Fruit fly (Drosophila melanogaster) whole organism, embryonic: ENCODE results near the gene Tsc1.

Experiments
- Abd-B ChIP-seq: fragments of 200-800 bp; sonication (Bioruptor generic); optimal IDR thresholded peaks from 2 replicates; lab custom pipeline; 2018; ENCODE audit warnings: missing biosample characterization, mild to moderate bottlenecking, missing genetic modification characterization, moderate library complexity
- Antp ChIP-seq: fragments of 200-800 bp; sonication (Bioruptor generic); optimal IDR thresholded peaks from 3 replicates; lab custom pipeline; 2016; ENCODE audit warnings: missing biosample characterization, missing genetic modification characterization
- Asciz ChIP-seq: fragments of 200-800 bp; sonication (Bioruptor generic); optimal IDR thresholded peaks from 2 replicates; lab custom pipeline; 2017; ENCODE audit warnings: missing biosample characterization, mild to moderate bottlenecking, missing genetic modification characterization, missing genetic modification reagents
- CG12071 ChIP-seq: fragments of 200-800 bp; sonication (Bioruptor generic); optimal IDR thresholded peaks from 3 replicates; lab custom pipeline; 2018; ENCODE audit warnings: missing biosample characterization, mild to moderate bottlenecking, missing genetic modification characterization
- CG12659 ChIP-seq: fragments of 200-800 bp; sonication (Bioruptor generic); optimal IDR thresholded peaks from 3 replicates; lab custom pipeline; 2017; ENCODE audit warnings: mild to moderate bottlenecking, missing biosample characterization, missing genetic modification reagents, missing genetic modification characterization
- CG14050 ChIP-seq: fragments of 200-800 bp; sonication (Bioruptor generic); IDR thresholded peaks from 3 replicates; pipeline ENCODE4 v1.3.6; 2022; ENCODE audit warnings: missing biosample characterization, missing genetic modification characterization
- CG15269 ChIP-seq: fragments of 200-800 bp; sonication (Bioruptor generic); optimal IDR thresholded peaks from 2 replicates; lab custom pipeline; 2018; ENCODE audit warnings: missing biosample characterization, mild to moderate bottlenecking, missing genetic modification characterization, moderate library complexity
- CG1603 ChIP-seq: fragments of 200-800 bp; sonication (Bioruptor generic); optimal IDR thresholded peaks from 2 replicates; lab custom pipeline; 2019; ENCODE audit warnings: missing biosample characterization, mild to moderate bottlenecking, missing genetic modification characterization, moderate library complexity
- CG17912 ChIP-seq: fragments of 200-800 bp; sonication (Bioruptor generic); optimal IDR thresholded peaks from 2 replicates; lab custom pipeline; 2018; ENCODE audit warnings: missing biosample characterization, mild to moderate bottlenecking, missing genetic modification characterization
- CG34376 ChIP-seq: fragments of 200-800 bp; sonication (Bioruptor generic); optimal IDR thresholded peaks from 2 replicates; lab custom pipeline; 2018; ENCODE audit warnings: missing biosample characterization, mild to moderate bottlenecking, missing genetic modification characterization
- CG4404 ChIP-seq: fragments of 200-800 bp; sonication (Bioruptor generic); IDR thresholded peaks from 2 replicates; pipeline ENCODE4 v1.3.6; 2022; ENCODE audit warnings: missing biosample characterization, missing genetic modification characterization
- CG4424 ChIP-seq: fragments of 200-800 bp; sonication (Bioruptor generic); optimal IDR thresholded peaks from 3 replicates; lab custom pipeline; 2016; ENCODE audit warnings: missing biosample characterization, missing genetic modification characterization
- CG4854 ChIP-seq: fragments of 200-800 bp; sonication (Bioruptor generic); optimal IDR thresholded peaks from 2 replicates; lab custom pipeline; 2016; ENCODE audit warnings: missing biosample characterization, missing genetic modification characterization, inconsistent platforms
- CG7556 ChIP-seq: fragments of 200-800 bp; sonication (Bioruptor generic); optimal IDR thresholded peaks from 2 replicates; lab custom pipeline; 2017; ENCODE audit warnings: missing biosample characterization, mild to moderate bottlenecking, missing genetic modification characterization
- CG7745 ChIP-seq: fragments of 200-800 bp; sonication (Bioruptor generic); optimal IDR thresholded peaks from 2 replicates; lab custom pipeline; 2018; ENCODE audit warnings: missing biosample characterization, mild to moderate bottlenecking, missing genetic modification characterization, moderate library complexity
- CG8765 ChIP-seq: fragments of 200-800 bp; sonication (Bioruptor generic); IDR thresholded peaks from 2 replicates; pipeline ENCODE4 v1.3.6; 2022; ENCODE audit warnings: missing biosample characterization, missing genetic modification characterization
- CTCF ChIP-seq: fragments of 200-800 bp; sonication (Bioruptor generic); optimal IDR thresholded peaks from 2 replicates; lab custom pipeline; 2017; ENCODE audit warnings: missing biosample characterization, mild to moderate bottlenecking, missing genetic modification characterization, moderate library complexity
- Camta ChIP-seq: fragments of 200-800 bp; sonication (Bioruptor generic); optimal IDR thresholded peaks from 2 replicates; lab custom pipeline; 2016; ENCODE audit warnings: missing biosample characterization, missing genetic modification characterization
- D19A ChIP-seq: fragments of 200-800 bp; optimal IDR thresholded peaks from 3 replicates; lab custom pipeline; 2019; ENCODE audit warnings: missing biosample characterization, mild to moderate bottlenecking, missing genetic modification characterization, moderate library complexity
- D19B ChIP-seq: fragments of 200-800 bp; sonication (Bioruptor generic); optimal IDR thresholded peaks from 2 replicates; lab custom pipeline; 2017; ENCODE audit warnings: missing biosample characterization, mild to moderate bottlenecking, missing genetic modification characterization
- Dll ChIP-seq: fragments of 200-800 bp; sonication (Bioruptor generic); IDR thresholded peaks from 4 replicates; pipeline ENCODE4 v1.3.6; 2022; ENCODE audit warnings: missing biosample characterization, missing genetic modification characterization; ENCODE audit not compliant: partially characterized antibody
- Eip74EF ChIP-seq, 2 experiments: fragments of 200-800 bp in 1 of 2; fragments of >200 bp in 1 of 2; sonication (Bioruptor generic) in 1 of 2; optimal IDR thresholded peaks; 2 replicates each; lab custom pipeline; 2017 to 2019; ENCODE audit warnings: missing biosample characterization in 2 of 2, missing genetic modification characterization in 2 of 2, mild to moderate bottlenecking in 1 of 2, moderate library complexity in 1 of 2
- GATAe ChIP-seq: fragments of 200-800 bp; sonication (Bioruptor generic); conservative IDR thresholded peaks from 2 replicates; pipeline ENCODE4 v1.3.6; 2022; ENCODE audit warnings: missing biosample characterization, missing genetic modification characterization
- Oli ChIP-seq: fragments of 200-800 bp; sonication (Bioruptor generic); optimal IDR thresholded peaks from 2 replicates; lab custom pipeline; 2018; ENCODE audit warnings: missing biosample characterization, mild to moderate bottlenecking, missing genetic modification characterization, moderate library complexity
- PHDP ChIP-seq: fragments of 200-800 bp; sonication (Bioruptor generic); optimal IDR thresholded peaks from 3 replicates; lab custom pipeline; 2018; ENCODE audit warnings: missing biosample characterization, mild to moderate bottlenecking, missing genetic modification characterization, moderate library complexity
- Side ChIP-seq: fragments of 200-800 bp; sonication (Bioruptor generic); optimal IDR thresholded peaks from 2 replicates; lab custom pipeline; 2016; ENCODE audit warnings: missing biosample characterization, missing genetic modification characterization
- Taf1 ChIP-seq: fragments of 200-800 bp; sonication (Bioruptor generic); IDR thresholded peaks from 2 replicates; pipeline ENCODE4 v1.3.6; 2022; ENCODE audit warnings: missing biosample characterization, missing genetic modification characterization
- btn ChIP-seq: fragments of 200-800 bp; sonication (Bioruptor generic); optimal IDR thresholded peaks from 2 replicates; lab custom pipeline; 2016; ENCODE audit warnings: missing biosample characterization, missing genetic modification characterization
- croc ChIP-seq: fragments of 200-800 bp; sonication (Bioruptor generic); conservative IDR thresholded peaks from 3 replicates; pipeline ENCODE4 v1.3.6; 2022; ENCODE audit warnings: missing biosample characterization, missing genetic modification characterization
- cwo ChIP-seq: fragments of 200-800 bp; sonication (Bioruptor generic); optimal IDR thresholded peaks from 3 replicates; lab custom pipeline; 2017; ENCODE audit warnings: missing biosample characterization, missing genetic modification characterization, mild to moderate bottlenecking, moderate library complexity, missing genetic modification reagents
- dan ChIP-seq: fragments of 200-800 bp; sonication (Bioruptor generic); IDR thresholded peaks from 2 replicates; pipeline ENCODE4 v1.3.6; 2022; ENCODE audit warnings: missing biosample characterization, missing genetic modification characterization
- dpn ChIP-seq, 2 experiments: fragments of 200-800 bp; sonication (Bioruptor generic); optimal IDR thresholded peaks; 3 replicates each; lab custom pipeline; 2016; ENCODE audit warnings: missing biosample characterization in 2 of 2, missing genetic modification characterization in 2 of 2
- dysf ChIP-seq: fragments of 200-800 bp; sonication (Bioruptor generic); IDR thresholded peaks from 3 replicates; pipeline ENCODE4 v1.3.6; 2022; ENCODE audit warnings: missing biosample characterization, missing genetic modification characterization
- exex ChIP-seq: fragments of 200-800 bp; sonication (Bioruptor generic); optimal IDR thresholded peaks from 4 replicates; lab custom pipeline; 2018; ENCODE audit warnings: missing biosample characterization, mild to moderate bottlenecking, missing genetic modification characterization, moderate library complexity
- fd96Cb ChIP-seq: fragments of 200-800 bp; sonication (Bioruptor generic); optimal IDR thresholded peaks from 2 replicates; lab custom pipeline; 2018; ENCODE audit warnings: missing biosample characterization, mild to moderate bottlenecking, missing genetic modification characterization, moderate library complexity
- gem ChIP-seq: fragments of 200-800 bp; sonication (Bioruptor generic); optimal IDR thresholded peaks from 2 replicates; lab custom pipeline; 2019; ENCODE audit warnings: missing biosample characterization, mild to moderate bottlenecking, missing genetic modification characterization, moderate library complexity
- hth ChIP-seq: fragments of >200 bp; optimal IDR thresholded peaks from 2 replicates; lab custom pipeline; 2017; ENCODE audit warnings: inconsistent platforms
- klu ChIP-seq: fragments of 200-800 bp; sonication (Bioruptor generic); IDR thresholded peaks from 2 replicates; pipeline ENCODE4 v1.3.6; 2022; ENCODE audit warnings: missing biosample characterization, missing genetic modification characterization
- mirr ChIP-seq: fragments of 200-800 bp; sonication (Bioruptor generic); optimal IDR thresholded peaks from 3 replicates; lab custom pipeline; 2018; ENCODE audit warnings: missing biosample characterization, mild to moderate bottlenecking, missing genetic modification characterization
- nmo ChIP-seq: fragments of 200-800 bp; sonication (Bioruptor generic); optimal IDR thresholded peaks from 2 replicates; lab custom pipeline; 2018; ENCODE audit warnings: missing biosample characterization, mild to moderate bottlenecking, missing genetic modification characterization, moderate library complexity
- p53 ChIP-seq: fragments of 200-800 bp; sonication (Bioruptor generic); optimal IDR thresholded peaks from 2 replicates; lab custom pipeline; 2016; ENCODE audit warnings: missing biosample characterization, missing genetic modification characterization
- pan ChIP-seq, 4 experiments: fragments of >200 bp in 3 of 4; fragments of 200-800 bp in 1 of 4; sonication (Bioruptor generic) in 1 of 4; optimal IDR thresholded peaks in 3 of 4; IDR thresholded peaks in 1 of 4; 2 replicates each; pipeline versions ENCODE4 v1.3.6 to Lab custom; 2017 to 2022; ENCODE audit warnings: missing biosample characterization in 2 of 4, missing genetic modification characterization in 2 of 4, mixed read lengths in 1 of 4
- rib ChIP-seq: fragments of 200-800 bp; sonication (Bioruptor generic); IDR thresholded peaks from 2 replicates; pipeline ENCODE4 v1.3.6; 2022; ENCODE audit warnings: missing biosample characterization, missing genetic modification characterization
- salm ChIP-seq: fragments of 200-800 bp; sonication (Bioruptor generic); optimal IDR thresholded peaks from 2 replicates; lab custom pipeline; 2018; ENCODE audit warnings: missing biosample characterization, mild to moderate bottlenecking, missing genetic modification characterization
- sd ChIP-seq: fragments of 200-800 bp; sonication (Bioruptor generic); optimal IDR thresholded peaks from 3 replicates; lab custom pipeline; 2018; ENCODE audit warnings: missing biosample characterization, mild to moderate bottlenecking, missing genetic modification characterization, moderate library complexity
- sens ChIP-seq: fragments of 200-800 bp; sonication (Bioruptor generic); peaks from one replicate; lab custom pipeline; 2016; ENCODE audit warnings: missing biosample characterization, missing genetic modification characterization
- sug ChIP-seq: fragments of 200-800 bp; optimal IDR thresholded peaks from 2 replicates; lab custom pipeline; 2019; ENCODE audit warnings: missing biosample characterization, mild to moderate bottlenecking, missing genetic modification characterization, moderate library complexity
- toy ChIP-seq: fragments of 200-800 bp; sonication (Bioruptor generic); IDR thresholded peaks from 2 replicates; pipeline ENCODE4 v1.3.6; 2022; ENCODE audit warnings: missing biosample characterization, missing genetic modification characterization
- vfl ChIP-seq: fragments of 200-800 bp; sonication (Bioruptor generic); optimal IDR thresholded peaks from 2 replicates; lab custom pipeline; 2016; ENCODE audit warnings: missing biosample characterization, missing genetic modification characterization

Gene Tsc1

DNA sequence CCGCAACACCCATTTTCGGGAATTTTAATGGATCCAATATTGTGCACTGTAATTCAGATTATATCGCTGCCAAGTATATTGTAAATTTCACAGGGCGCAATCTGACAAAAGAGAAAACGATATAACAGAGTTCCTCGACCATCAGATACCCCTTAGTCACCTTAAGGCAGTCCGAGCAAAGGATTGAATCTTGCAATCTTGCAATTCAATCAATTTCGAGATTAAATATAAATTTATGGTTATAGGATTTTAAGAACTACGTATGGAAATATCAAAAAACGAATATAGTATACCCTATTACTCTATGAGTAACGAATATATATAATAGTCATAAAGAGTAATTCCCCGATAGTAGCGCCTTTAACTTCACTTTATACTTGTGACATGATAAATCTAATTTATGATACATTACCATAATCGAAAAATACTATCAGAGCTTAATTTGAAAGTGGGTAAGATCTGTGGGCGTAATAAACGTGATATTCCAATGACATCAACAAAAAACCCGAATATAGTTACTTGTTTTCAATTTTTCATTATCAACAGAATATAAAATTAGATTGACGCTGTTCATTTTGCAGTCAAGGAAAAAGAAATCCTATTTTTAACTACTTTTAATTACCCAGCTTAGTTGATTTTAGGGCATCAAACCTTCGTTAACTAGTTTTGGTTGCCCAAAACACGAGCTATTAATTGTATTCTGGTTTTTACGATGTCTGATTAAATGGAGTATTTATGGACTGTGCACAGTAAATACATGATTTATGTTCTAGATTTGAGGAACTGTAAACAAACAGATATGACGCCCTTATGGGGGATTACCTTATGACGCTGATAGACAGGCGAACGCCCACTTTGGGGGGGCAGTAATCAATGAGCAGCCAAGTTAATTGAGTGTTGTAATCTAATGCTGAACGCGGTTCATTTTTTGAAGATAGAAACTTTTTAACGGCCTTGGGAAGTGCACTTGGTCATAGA is 8.7 kb downstream of the Tsc1 start (continued):
- TF ChIP-seq pan (optimal IDR thresholded peaks at IDR 0.05; lab: Kevin White, UChicago): no peak
- TF ChIP-seq pan (GFP tag; optimal IDR thresholded peaks at IDR 0.05 in 1 of 2, IDR thresholded peaks at IDR 0.05 in 1 of 2): no peak
- no peak for TF ChIP-seq CG14050 (GFP tag; lab: Robert Waterston, UW)
- no peak for TF ChIP-seq CG4854 (GFP tag; lab: Kevin White, UChicago)
- no peak for TF ChIP-seq CG7556 (GFP tag; lab: Kevin White, UChicago)
- no peak for TF ChIP-seq dan (GFP tag; lab: Robert Waterston, UW)
- TF ChIP-seq Eip74EF (GFP tag; optimal IDR thresholded peaks at IDR 0.05; lab: Kevin White, UChicago): peak in 1 of 2 experiments; percentile 6
- no peak for TF ChIP-seq CTCF (GFP tag; lab: Kevin White, UChicago)
- TF ChIP-seq CG34376 (GFP tag; lab: Kevin White, UChicago): peak; percentile 84
- TF ChIP-seq cwo: peak; percentile 22
- TF ChIP-seq Side (GFP tag; lab: Kevin White, UChicago): no peak
- no peak for TF ChIP-seq vfl (GFP tag; lab: Kevin White, UChicago)
- no peak for TF ChIP-seq Oli (tag; lab: Kevin White, UChicago)
- TF ChIP-seq klu (GFP tag; lab: Robert Waterston, UW): no peak
- TF ChIP-seq dysf (GFP tag; lab: Robert Waterston, UW): no peak
- no peak for TF ChIP-seq rib (GFP tag; lab: Robert Waterston, UW)
- TF ChIP-seq Abd-B (GFP tag; lab: Kevin White, UChicago): peak; percentile 3
- peak; percentile 58 for TF ChIP-seq sens (GFP tag; lab: Kevin White, UChicago)
- peak; percentile 1 for TF ChIP-seq gem (tag; lab: Kevin White, UChicago)
- TF ChIP-seq btn (GFP tag; lab: Kevin White, UChicago): no peak
- no peak for TF ChIP-seq fd96Cb (tag; lab: Kevin White, UChicago)
- TF ChIP-seq hth (lab: Kevin White, UChicago): no peak
- peak; percentile 95 for TF ChIP-seq exex (tag; lab: Kevin White, UChicago)
- peak; percentile 68 for TF ChIP-seq D19A
- peak; percentile 52 for TF ChIP-seq salm
- TF ChIP-seq toy: no peak
- TF ChIP-seq Antp (GFP tag; lab: Kevin White, UChicago): no peak
- peak; percentile 96 for TF ChIP-seq sug (tag; lab: Kevin White, UChicago)
- no peak for TF ChIP-seq CG17912 (GFP tag; lab: Kevin White, UChicago)
- no peak for TF ChIP-seq CG7745
- TF ChIP-seq CG1603: no peak
- no peak for TF ChIP-seq CG12659 (GFP tag; lab: Kevin White, UChicago)
- peak; percentile 72 for TF ChIP-seq mirr
- no peak for TF ChIP-seq nmo
- TF ChIP-seq CG12071: peak; percentile 25
- TF ChIP-seq CG8765 (GFP tag; lab: Robert Waterston, UW): no peak
- no peak for TF ChIP-seq CG4404 (GFP tag; lab: Robert Waterston, UW)
- no peak for TF ChIP-seq Camta
- peak; percentile 34 for TF ChIP-seq Asciz (GFP tag; lab: Kevin White, UChicago)
- no peak for TF ChIP-seq p53 (GFP tag; lab: Kevin White, UChicago)
- no peak for TF ChIP-seq Dll (GFP tag; lab: Robert Waterston, UW)
- no peak for TF ChIP-seq CG4424 (GFP tag; lab: Kevin White, UChicago)
- peak; percentile 83 for TF ChIP-seq sd (tag; lab: Kevin White, UChicago)
- no peak for TF ChIP-seq CG15269 (tag; lab: Kevin White, UChicago)
- peak; percentile 18 for TF ChIP-seq PHDP (tag; lab: Kevin White, UChicago)
- no peak for TF ChIP-seq Taf1
- no peak for TF ChIP-seq croc (GFP tag; lab: Robert Waterston, UW)
- peak; percentile 20; the same call in 1 of the 2 replicates for TF ChIP-seq GATAe (GFP tag; lab: Robert Waterston, UW)
- TF ChIP-seq D19B (GFP tag; lab: Kevin White, UChicago): peak; percentile 71
- no peak for TF ChIP-seq dpn (GFP tag; optimal IDR thresholded peaks at IDR 0.05; lab: Kevin White, UChicago)
